Worm (Caenorhabditis elegans): ENCODE measurements around the gene D1022.4.

DNA sequence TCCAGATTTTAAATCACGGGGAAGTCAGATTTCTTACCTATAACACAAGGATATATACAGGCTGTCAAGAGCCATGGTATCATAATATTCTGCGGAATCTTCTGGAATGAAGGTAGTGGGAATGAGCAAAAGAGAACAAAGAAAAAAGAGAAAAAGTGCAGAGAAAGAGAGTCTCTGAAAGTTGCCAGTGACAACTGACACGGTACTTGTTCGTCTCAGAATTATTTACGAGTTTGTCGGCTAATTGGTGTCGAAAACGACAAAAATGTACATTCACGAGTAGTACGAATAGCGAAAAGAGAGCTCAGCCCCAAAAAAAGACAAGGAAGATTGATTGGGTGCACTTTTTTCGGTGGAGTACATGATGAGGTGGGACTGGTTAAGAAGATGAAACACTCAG lies 25.9 kb upstream of the D1022.4 start, which contains the start of gene cah-2:
- TF ChIP-seq mep-1 (tag; optimal IDR thresholded peaks at IDR 0.05): no peak
- TF ChIP-seq snpc-4 (tag; optimal IDR thresholded peaks at IDR 0.05): no peak
- no peak for TF ChIP-seq nhr-2 (tag; optimal IDR thresholded peaks at IDR 0.05)
- no peak for TF ChIP-seq nhr-12 (tag; optimal IDR thresholded peaks at IDR 0.05)
- no peak for TF ChIP-seq zip-8 (tag; optimal IDR thresholded peaks at IDR 0.05)
- TF ChIP-seq cnd-1 (tag; optimal IDR thresholded peaks at IDR 0.05): no peak
- no peak for TF ChIP-seq pha-4 (tag; optimal IDR thresholded peaks at IDR 0.05)
- TF ChIP-seq elt-1 (tag; optimal IDR thresholded peaks at IDR 0.05; ENCODE audit: borderline replicate concordance, insufficient read depth): no peak
- TF ChIP-seq sptf-1 (tag; optimal IDR thresholded peaks at IDR 0.05): no peak
- no peak for TF ChIP-seq blmp-1 (tag; optimal IDR thresholded peaks at IDR 0.05)
